Worm (Caenorhabditis elegans) whole organism, young adult: Measurements from ENCODE around the gene F59A1.12.

Experiments used
- C06A6.2 ChIP-seq: fragments of 200-800 bp; sonication (Bioruptor generic); conservative IDR thresholded peaks from 2 replicates; pipeline ENCODE4 v1.3.6; 2022; ENCODE audit warnings: missing genetic modification characterization, missing compliant biosample characterization
- F22D6.2 ChIP-seq: sonication (generic microtip); optimal IDR thresholded peaks from 2 replicates; lab custom pipeline; 2016; ENCODE audit warnings: mild to moderate bottlenecking, missing genetic modification characterization, missing compliant biosample characterization
- F23B12.7 ChIP-seq: sonication (generic microtip); optimal IDR thresholded peaks from 2 replicates; lab custom pipeline; 2017; ENCODE audit warnings: missing genetic modification characterization, mild to moderate bottlenecking, missing compliant biosample characterization, antibody characterized with exemption, moderate library complexity; ENCODE audit not compliant: insufficient read depth
- F33H1.4 ChIP-seq: fragments of 200-800 bp; sonication (Bioruptor generic); IDR thresholded peaks from 2 replicates; pipeline ENCODE4 v1.3.6; 2022; ENCODE audit warnings: missing genetic modification reagents, missing genetic modification characterization, missing compliant biosample characterization
- F39B2.1 ChIP-seq: fragments of 200-800 bp; sonication (Bioruptor generic); IDR thresholded peaks from 2 replicates; pipeline ENCODE4 v1.3.6; 2022; ENCODE audit warnings: missing genetic modification reagents, missing genetic modification characterization, missing compliant biosample characterization
- F55B11.4 ChIP-seq: sonication (generic microtip); optimal IDR thresholded peaks from 2 replicates; lab custom pipeline; 2016; ENCODE audit warnings: missing compliant biosample characterization, missing genetic modification characterization, borderline replicate concordance; ENCODE audit not compliant: insufficient read depth
- F57C9.4 ChIP-seq: sonication (generic microtip); optimal IDR thresholded peaks from 2 replicates; lab custom pipeline; 2017; ENCODE audit warnings: mild to moderate bottlenecking, missing genetic modification characterization, missing compliant biosample characterization
- K11D2.4 ChIP-seq: fragments of 200-800 bp; sonication (Bioruptor generic); IDR thresholded peaks from 2 replicates; pipeline ENCODE4 v1.3.6; 2022; ENCODE audit warnings: missing genetic modification reagents, missing genetic modification characterization, missing compliant biosample characterization
- Y53G8AR.9 ChIP-seq: fragments of 200-800 bp; sonication (Bioruptor generic); conservative IDR thresholded peaks from 2 replicates; pipeline ENCODE4 v1.3.6; 2022; ENCODE audit warnings: missing genetic modification reagents, missing genetic modification characterization, missing compliant biosample characterization
- Y67H2A.10 ChIP-seq: fragments of 200-800 bp; sonication (Bioruptor generic); conservative IDR thresholded peaks from 2 replicates; pipeline ENCODE4 v1.3.6; 2022; ENCODE audit warnings: missing genetic modification reagents, missing genetic modification characterization, missing compliant biosample characterization
- Y79H2A.3 ChIP-seq: fragments of 200-800 bp; sonication (Bioruptor generic); conservative IDR thresholded peaks from 2 replicates; pipeline ENCODE4 v1.3.6; 2022; ENCODE audit warnings: missing genetic modification reagents, missing genetic modification characterization, missing compliant biosample characterization
- ZK185.1 ChIP-seq: sonication (generic microtip); optimal IDR thresholded peaks from 2 replicates; lab custom pipeline; 2016; ENCODE audit warnings: mild to moderate bottlenecking, missing genetic modification characterization, missing compliant biosample characterization; ENCODE audit not compliant: poor library complexity, severe bottlenecking
- aptf-3 ChIP-seq: fragments of 200-800 bp; sonication (Bioruptor generic); IDR thresholded peaks from 2 replicates; pipeline ENCODE4 v1.3.6; 2022; ENCODE audit warnings: missing genetic modification characterization, missing compliant biosample characterization
- cebp-1 ChIP-seq, 2 experiments: fragments of 200-800 bp in 1 of 2; sonication (Bioruptor generic) in 1 of 2; sonication (generic microtip) in 1 of 2; IDR thresholded peaks in 1 of 2; optimal IDR thresholded peaks in 1 of 2; 2 replicates each; pipeline versions ENCODE4 v1.3.6 to Lab custom; 2017 to 2022; ENCODE audit warnings: missing compliant biosample characterization in 2 of 2, missing genetic modification characterization in 2 of 2, mild to moderate bottlenecking in 1 of 2, missing genetic modification reagents in 1 of 2, moderate library complexity in 1 of 2
- ceh-40 ChIP-seq: fragments of 200-800 bp; sonication (Bioruptor generic); IDR thresholded peaks from 2 replicates; pipeline ENCODE4 v1.3.6; 2022; ENCODE audit warnings: missing genetic modification characterization, missing compliant biosample characterization
- die-1 ChIP-seq: sonication (generic microtip); optimal IDR thresholded peaks from 2 replicates; lab custom pipeline; 2016; ENCODE audit warnings: missing genotype, mild to moderate bottlenecking, missing genetic modification characterization, missing compliant biosample characterization
- dpff-1 ChIP-seq: sonication (generic microtip); optimal IDR thresholded peaks from 2 replicates; lab custom pipeline; 2017; ENCODE audit warnings: mild to moderate bottlenecking, missing genetic modification characterization, missing compliant biosample characterization
- ekl-4 ChIP-seq: fragments of 200-800 bp; sonication (Bioruptor generic); IDR thresholded peaks from 2 replicates; pipeline ENCODE4 v1.3.6; 2022; ENCODE audit warnings: missing genetic modification reagents, missing genetic modification characterization, missing compliant biosample characterization
- ets-4 ChIP-seq: fragments of 200-800 bp; sonication (Bioruptor generic); optimal IDR thresholded peaks from 2 replicates; lab custom pipeline; 2018; ENCODE audit warnings: mild to moderate bottlenecking, missing genetic modification characterization, missing compliant biosample characterization
- fkh-3 ChIP-seq: sonication (generic microtip); optimal IDR thresholded peaks from 2 replicates; lab custom pipeline; 2016; ENCODE audit warnings: mild to moderate bottlenecking, missing genetic modification characterization, missing compliant biosample characterization
- hrde-1 ChIP-seq: sonication (generic microtip); optimal IDR thresholded peaks from 2 replicates; lab custom pipeline; 2016; ENCODE audit warnings: missing genetic modification characterization, mild to moderate bottlenecking, missing compliant biosample characterization, moderate library complexity, missing genotype, missing genetic modification reagents, borderline replicate concordance
- let-607 ChIP-seq, 2 experiments: fragments of 200-800 bp in 1 of 2; sonication (Bioruptor generic) in 1 of 2; sonication (generic microtip) in 1 of 2; optimal IDR thresholded peaks; 2 replicates each; lab custom pipeline; 2016 to 2018; ENCODE audit warnings: mild to moderate bottlenecking in 2 of 2, missing compliant biosample characterization in 2 of 2, missing genetic modification characterization in 2 of 2, moderate library complexity in 2 of 2, missing genotype in 1 of 2
- lin-26 ChIP-seq: fragments of 200-800 bp; sonication (Bioruptor generic); IDR thresholded peaks from 2 replicates; pipeline ENCODE4 v1.3.6; 2022; ENCODE audit warnings: missing genetic modification reagents, missing genetic modification characterization, missing compliant biosample characterization
- lsl-1 ChIP-seq: fragments of 200-800 bp; sonication (Bioruptor generic); optimal IDR thresholded peaks from 2 replicates; lab custom pipeline; 2018; ENCODE audit warnings: mild to moderate bottlenecking, missing genetic modification characterization, moderate library complexity, missing compliant biosample characterization
- madf-8 ChIP-seq: fragments of 200-800 bp; sonication (Bioruptor generic); conservative IDR thresholded peaks from 2 replicates; pipeline ENCODE4 v1.3.6; 2022; ENCODE audit warnings: missing genetic modification reagents, missing genetic modification characterization, missing compliant biosample characterization
- mxl-1 ChIP-seq: sonication (generic microtip); optimal IDR thresholded peaks from 2 replicates; lab custom pipeline; 2016; ENCODE audit warnings: missing genetic modification characterization, missing compliant biosample characterization
- nfya-2 ChIP-seq: fragments of 200-800 bp; sonication (Bioruptor generic); IDR thresholded peaks from 2 replicates; pipeline ENCODE4 v1.3.6; 2022; ENCODE audit warnings: missing genetic modification reagents, missing genetic modification characterization, missing compliant biosample characterization
- nfyb-1 ChIP-seq: fragments of 200-800 bp; sonication (Bioruptor generic); IDR thresholded peaks from 2 replicates; pipeline ENCODE4 v1.3.6; 2022; ENCODE audit warnings: missing genetic modification reagents, missing genetic modification characterization, missing compliant biosample characterization
- nhr-90 ChIP-seq: sonication (generic microtip); optimal IDR thresholded peaks from 2 replicates; lab custom pipeline; 2016; ENCODE audit warnings: missing genotype, mild to moderate bottlenecking, missing genetic modification characterization, missing compliant biosample characterization
- pha-4 ChIP-seq: fragments of 150-350 bp; sonication (generic microtip); optimal IDR thresholded peaks from 2 replicates; lab custom pipeline; 2014; ENCODE audit warnings: missing biosample characterization, missing genetic modification reagents, missing genetic modification characterization
- sdz-38 ChIP-seq: sonication (generic microtip); optimal IDR thresholded peaks from 2 replicates; lab custom pipeline; 2016; ENCODE audit warnings: missing genotype, missing genetic modification characterization, missing compliant biosample characterization
- snpc-1.3 ChIP-seq: sonication (generic microtip); optimal IDR thresholded peaks from 2 replicates; lab custom pipeline; 2017; ENCODE audit warnings: missing genetic modification characterization, mild to moderate bottlenecking, missing compliant biosample characterization, antibody characterized with exemption, moderate library complexity, missing genotype, missing genetic modification reagents; ENCODE audit not compliant: insufficient read depth
- snpc-3.4 ChIP-seq: sonication (generic microtip); optimal IDR thresholded peaks from 2 replicates; lab custom pipeline; 2017; ENCODE audit warnings: missing genetic modification characterization, mild to moderate bottlenecking, missing compliant biosample characterization, antibody characterized with exemption, moderate library complexity, missing genotype, missing genetic modification reagents
- unc-130 ChIP-seq: sonication (generic microtip); optimal IDR thresholded peaks from 2 replicates; lab custom pipeline; 2016; ENCODE audit warnings: missing genetic modification reagents, missing genetic modification characterization, missing compliant biosample characterization
- xnd-1 ChIP-seq: sonication (generic microtip); optimal IDR thresholded peaks from 2 replicates; lab custom pipeline; 2016; ENCODE audit warnings: missing genotype, missing genetic modification reagents, missing genetic modification characterization, missing compliant biosample characterization
- ztf-26 ChIP-seq: sonication (generic microtip); optimal IDR thresholded peaks from 2 replicates; lab custom pipeline; 2017; ENCODE audit warnings: missing genetic modification characterization, missing compliant biosample characterization
- ztf-6 ChIP-seq: fragments of 200-800 bp; sonication (Bioruptor generic); IDR thresholded peaks from 2 replicates; pipeline ENCODE4 v1.3.6; 2022; ENCODE audit warnings: missing genetic modification reagents, missing genetic modification characterization, missing compliant biosample characterization

The F59A1.12 gene

DNA sequence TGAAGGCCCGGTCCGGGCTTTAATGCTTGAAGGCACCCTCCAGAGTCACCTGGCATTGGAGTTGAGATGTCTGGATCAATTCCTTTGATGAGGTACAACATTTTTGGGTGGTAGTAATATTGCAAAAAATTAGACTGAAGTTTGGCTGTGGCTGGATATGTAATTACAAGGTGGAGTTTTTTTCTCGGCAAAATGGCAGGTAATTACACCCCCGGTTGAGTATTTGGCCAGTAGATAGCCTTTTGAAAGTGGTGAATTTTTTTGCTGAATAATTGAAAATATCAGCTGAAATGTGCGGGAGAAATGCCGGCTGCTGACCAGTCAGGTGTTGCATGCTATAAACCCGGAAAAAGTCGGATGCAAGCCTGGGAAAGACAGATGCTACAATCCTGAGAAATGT lies 31.5 kb upstream of the F59A1.12 start, which contains the start of gene Y26G10.4:
Y26G10.4 (minus strand) TSS at position 101 of the 400 bp plus-strand sequence.
- TF ChIP-seq Y53G8AR.9 (GFP tag; lab: Robert Waterston, UW) = no peak
- no peak for TF ChIP-seq ekl-4 (GFP tag; lab: Robert Waterston, UW)
- no peak for TF ChIP-seq C06A6.2
- no peak for TF ChIP-seq nfyb-1 (GFP tag; lab: Robert Waterston, UW)
- no peak for TF ChIP-seq F33H1.4 (GFP tag; lab: Robert Waterston, UW)
- no peak for TF ChIP-seq ets-4 (GFP tag; lab: Kevin White, UChicago)
- no peak for TF ChIP-seq unc-130 (GFP tag; lab: Kevin White, UChicago)
- TF ChIP-seq ceh-40 = no peak
- no peak for TF ChIP-seq lin-26 (GFP tag; lab: Robert Waterston, UW)
- no peak for TF ChIP-seq ZK185.1 (tag; lab: Kevin White, UChicago)

ce11 chrV:17696753-17697152 lies 29.2 kb upstream of the F59A1.12 start, which contains the start of gene spp-29:
TSS of gene spp-29 (minus strand) at chrV:17696853.
- TF ChIP-seq pha-4 (tag; lab: Kevin White, UChicago) (no peak), sdz-38 (tag; lab: Kevin White, UChicago) (no peak), nfya-2 (GFP tag; lab: Robert Waterston, UW) (no peak), let-607 (tag; optimal IDR thresholded peaks at IDR 0.05; lab: Kevin White, UChicago) (no peak)

- no peak for TF ChIP-seq ekl-4 (GFP tag; lab: Robert Waterston, UW)
- no peak for TF ChIP-seq cebp-1 (GFP tag; IDR thresholded peaks at IDR 0.05; lab: Robert Waterston, UW)
- no peak for TF ChIP-seq cebp-1 (tag; optimal IDR thresholded peaks at IDR 0.05; lab: Kevin White, UChicago)
- TF ChIP-seq F22D6.2 (tag; lab: Kevin White, UChicago) = no peak
- TF ChIP-seq ztf-26 (tag; lab: Kevin White, UChicago) = no peak
- no peak for TF ChIP-seq sdz-38 (tag; lab: Kevin White, UChicago)
- TF ChIP-seq F57C9.4 (tag; lab: Kevin White, UChicago) = no peak
- TF ChIP-seq, all 124 proteins: peak for 0
Observed at ce11 chrV:17695802-17696201, 28.2 kb upstream of the F59A1.12 start, which contains the start of gene Y26G10.1. TSS of gene Y26G10.1 (minus strand) at chrV:17695902.

DNA sequence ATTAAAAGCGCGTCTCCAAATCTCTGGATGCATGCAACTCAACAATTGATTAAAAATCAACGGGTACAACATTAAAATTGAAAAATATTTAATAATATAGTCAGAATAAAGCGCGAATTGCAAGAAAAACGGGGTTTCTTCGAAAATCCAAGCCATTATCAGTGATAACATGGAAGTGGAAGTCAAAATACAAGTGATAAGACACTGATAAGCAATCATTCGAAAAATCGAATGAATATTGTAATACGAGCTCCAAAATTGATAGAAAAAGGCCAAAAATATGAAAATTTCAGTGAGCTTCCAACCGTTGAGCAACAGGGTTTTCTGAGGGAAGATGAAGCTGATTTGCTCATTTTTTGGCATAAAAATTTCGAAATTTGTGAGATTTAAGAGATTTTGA lies 26.7 kb upstream of the F59A1.12 start:
- no peak for TF ChIP-seq xnd-1 (tag; lab: Kevin White, UChicago)
- no peak for TF ChIP-seq snpc-1.3 (tag; lab: Kevin White, UChicago)
- TF ChIP-seq mxl-1 (tag; lab: Kevin White, UChicago) = no peak
- no peak for TF ChIP-seq madf-8 (GFP tag; lab: Robert Waterston, UW)
- no peak for TF ChIP-seq K11D2.4
- no peak for TF ChIP-seq snpc-3.4 (tag; lab: Kevin White, UChicago)
- TF ChIP-seq nhr-90 (tag; lab: Kevin White, UChicago) = no peak
- no peak for TF ChIP-seq F39B2.1 (GFP tag; lab: Robert Waterston, UW)
- no peak for TF ChIP-seq ztf-26 (tag; lab: Kevin White, UChicago)

DNA sequence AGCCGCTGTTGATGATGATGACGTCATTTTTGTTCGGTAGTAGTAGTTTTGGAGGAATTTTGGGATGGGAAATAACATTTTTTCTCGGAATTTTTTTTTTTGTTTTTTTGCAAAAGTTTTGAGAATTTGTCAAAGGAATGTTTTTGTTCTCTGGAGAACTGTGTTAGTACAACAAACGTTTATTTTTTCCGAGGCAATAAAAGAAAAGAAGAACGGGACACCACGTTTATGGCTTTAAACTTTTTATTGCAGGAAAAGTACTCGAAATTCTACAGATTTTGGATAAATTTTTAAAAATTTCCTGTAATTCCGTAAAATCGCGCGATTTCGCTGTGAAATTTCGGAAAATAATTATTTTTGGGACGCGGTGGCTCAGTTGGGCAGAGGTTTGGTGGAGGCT lies 23.3 kb upstream of the F59A1.12 start, which contains the start of gene F59A1.13:
F59A1.13 (minus strand) TSS at position 101 of the 400 bp plus-strand sequence.
- TF ChIP-seq Y67H2A.10 = no peak
- no peak for TF ChIP-seq Y79H2A.3 (GFP tag; lab: Robert Waterston, UW)
- no peak for TF ChIP-seq C06A6.2
- TF ChIP-seq lsl-1 (GFP tag; lab: Kevin White, UChicago) = no peak
- TF ChIP-seq F23B12.7 (tag; lab: Kevin White, UChicago) = no peak
- no peak for TF ChIP-seq ztf-6 (GFP tag; lab: Robert Waterston, UW)
- TF ChIP-seq dpff-1 = no peak
- TF ChIP-seq fkh-3 (tag; lab: Kevin White, UChicago) = no peak
- no peak for TF ChIP-seq aptf-3 (GFP tag; lab: Robert Waterston, UW)
- no peak for TF ChIP-seq snpc-3.4 (tag; lab: Kevin White, UChicago)
- no peak for TF ChIP-seq F55B11.4 (tag; lab: Kevin White, UChicago)
- no peak for TF ChIP-seq die-1 (tag; lab: Kevin White, UChicago)
- no peak for TF ChIP-seq hrde-1 (tag; lab: Kevin White, UChicago)
